Fruit fly (Drosophila melanogaster) whole organism, wandering third instar larva: ENCODE data around the gene nrm.

ENCODE experiments used
- Abd-B ChIP-seq: fragments of >200 bp; optimal IDR thresholded peaks from 2 replicates; lab custom pipeline; 2017; ENCODE audit warnings: missing biosample characterization, missing genetic modification characterization
- CG32264 ChIP-seq: fragments of 200-800 bp; sonication (Bioruptor generic); optimal IDR thresholded peaks from 2 replicates; lab custom pipeline; 2016; ENCODE audit warnings: missing biosample characterization, missing genetic modification characterization
- CG9705 ChIP-seq: fragments of 200-800 bp; sonication (Bioruptor generic); optimal IDR thresholded peaks from 2 replicates; lab custom pipeline; 2018; ENCODE audit warnings: missing biosample characterization, mild to moderate bottlenecking, missing genetic modification characterization
- CrebA ChIP-seq: fragments of 200-800 bp; sonication (Bioruptor generic); optimal IDR thresholded peaks from 2 replicates; lab custom pipeline; 2016; ENCODE audit warnings: missing biosample characterization, mild to moderate bottlenecking, missing genetic modification characterization, borderline replicate concordance
- Dfd ChIP-seq: fragments of >200 bp; optimal IDR thresholded peaks from 2 replicates; lab custom pipeline; 2017; ENCODE audit warnings: missing biosample characterization, missing genetic modification characterization
- GATAd ChIP-seq: sonication (Bioruptor generic); optimal IDR thresholded peaks from 2 replicates; lab custom pipeline; 2016; ENCODE audit warnings: missing biosample characterization, missing genetic modification characterization
- HLH106 ChIP-seq: fragments of 200-800 bp; optimal IDR thresholded peaks from 3 replicates; lab custom pipeline; 2019; ENCODE audit warnings: missing biosample characterization, mild to moderate bottlenecking, missing genetic modification characterization, moderate library complexity
- Hnf4 ChIP-seq: fragments of 200-800 bp; sonication (Bioruptor generic); optimal IDR thresholded peaks from 2 replicates; lab custom pipeline; 2016; ENCODE audit warnings: missing biosample characterization, mild to moderate bottlenecking, missing genetic modification characterization
- Hr78 ChIP-seq: fragments of >200 bp; optimal IDR thresholded peaks from 2 replicates; lab custom pipeline; 2017; ENCODE audit warnings: missing biosample characterization, missing genetic modification characterization
- Hr83 ChIP-seq: fragments of 200-300 bp; sonication (Bioruptor generic); optimal IDR thresholded peaks from 2 replicates; lab custom pipeline; 2016; ENCODE audit warnings: missing biosample characterization, mild to moderate bottlenecking, missing genetic modification characterization, moderate library complexity; ENCODE audit not compliant: poor library complexity, severe bottlenecking
- Jra ChIP-seq: sonication (Bioruptor generic); optimal IDR thresholded peaks from 2 replicates; lab custom pipeline; 2016; ENCODE audit warnings: missing biosample characterization, missing genetic modification characterization
- Mio ChIP-seq: sonication (Bioruptor generic); optimal IDR thresholded peaks from 2 replicates; lab custom pipeline; 2016; ENCODE audit warnings: missing biosample characterization, missing genetic modification characterization
- Myc ChIP-seq: fragments of >200 bp; optimal IDR thresholded peaks from 2 replicates; lab custom pipeline; 2017
- N ChIP-seq: fragments of >200 bp; optimal IDR thresholded peaks from 2 replicates; lab custom pipeline; 2018; ENCODE audit warnings: missing biosample characterization, missing external identifiers, missing genetic modification characterization
- Rel ChIP-seq, 2 experiments: fragments of 200-800 bp; sonication (Bioruptor generic) in 1 of 2; optimal IDR thresholded peaks; 2 replicates in 1 of 2; 3 replicates in 1 of 2; lab custom pipeline; 2016 to 2019; ENCODE audit warnings: mild to moderate bottlenecking in 2 of 2, missing biosample characterization in 2 of 2, missing genetic modification characterization in 2 of 2, moderate library complexity in 1 of 2
- Vsx2 ChIP-seq: fragments of 200-300, 225-300 bp; sonication (Bioruptor generic); optimal IDR thresholded peaks from 2 replicates; lab custom pipeline; 2018; ENCODE audit warnings: missing biosample characterization, missing genetic modification characterization; ENCODE audit not compliant: partially characterized antibody
- br ChIP-seq: fragments of 200-800 bp; sonication (Bioruptor generic); optimal IDR thresholded peaks from 2 replicates; lab custom pipeline; 2016; ENCODE audit warnings: missing biosample characterization, missing genetic modification characterization
- brk ChIP-seq: fragments of 200-800 bp; sonication (Bioruptor generic); optimal IDR thresholded peaks from 2 replicates; lab custom pipeline; 2016; ENCODE audit warnings: missing biosample characterization, mild to moderate bottlenecking, missing genetic modification characterization
- dl ChIP-seq, 2 experiments: fragments of 175-275, 200-275 bp in 1 of 2; fragments of 200-275 bp in 1 of 2; sonication (Bioruptor generic); optimal IDR thresholded peaks; lab custom pipeline; 2018; ENCODE audit warnings: mild to moderate bottlenecking in 2 of 2, missing biosample characterization in 2 of 2, missing genetic modification characterization in 2 of 2, moderate library complexity in 2 of 2; ENCODE audit not compliant: partially characterized antibody in 2 of 2, insufficient read depth in 1 of 2
- dmrt93B ChIP-seq: fragments of 200-800 bp; sonication (Bioruptor generic); optimal IDR thresholded peaks from 2 replicates; lab custom pipeline; 2018; ENCODE audit warnings: missing biosample characterization, mild to moderate bottlenecking, missing genetic modification characterization
- ey ChIP-seq: fragments of 200-800 bp; sonication (Bioruptor generic); optimal IDR thresholded peaks from 2 replicates; lab custom pipeline; 2016; ENCODE audit warnings: missing biosample characterization, missing genetic modification characterization
- foxo ChIP-seq, 2 experiments: fragments of 200-800 bp; sonication (Bioruptor generic); optimal IDR thresholded peaks; 2 replicates in 1 of 2; 3 replicates in 1 of 2; lab custom pipeline; 2016 to 2017; ENCODE audit warnings: missing biosample characterization in 2 of 2, missing genetic modification characterization in 2 of 2
- fru ChIP-seq: fragments of 200-800 bp; sonication (Bioruptor generic); optimal IDR thresholded peaks from 3 replicates; lab custom pipeline; 2016; ENCODE audit warnings: missing biosample characterization, mild to moderate bottlenecking, missing genetic modification characterization
- h ChIP-seq: fragments of 200-800 bp; sonication (Bioruptor generic); optimal IDR thresholded peaks from 3 replicates; lab custom pipeline; 2016; ENCODE audit warnings: missing biosample characterization, mild to moderate bottlenecking, missing genetic modification characterization
- jim ChIP-seq: fragments of 175-275, 200-325 bp; sonication (Bioruptor generic); optimal IDR thresholded peaks from 2 replicates; lab custom pipeline; 2016; ENCODE audit warnings: missing biosample characterization, mild to moderate bottlenecking, missing genetic modification characterization
- pan ChIP-seq: fragments of >200 bp; optimal IDR thresholded peaks from 2 replicates; lab custom pipeline; 2017
- psq ChIP-seq: fragments of 200-800 bp; sonication (Bioruptor generic); optimal IDR thresholded peaks from 3 replicates; lab custom pipeline; 2017; ENCODE audit warnings: missing biosample characterization, mild to moderate bottlenecking, missing genetic modification characterization, moderate library complexity
- rgr ChIP-seq: fragments of 200-800 bp; sonication (Bioruptor generic); optimal IDR thresholded peaks from 3 replicates; lab custom pipeline; 2016; ENCODE audit warnings: missing biosample characterization, mild to moderate bottlenecking, missing genetic modification characterization
- sage ChIP-seq: fragments of 200-800 bp; sonication (Bioruptor generic); optimal IDR thresholded peaks from 2 replicates; lab custom pipeline; 2016; ENCODE audit warnings: missing biosample characterization, mild to moderate bottlenecking, missing genetic modification characterization
- sv ChIP-seq: fragments of 200-800 bp; sonication (Bioruptor generic); optimal IDR thresholded peaks from 3 replicates; lab custom pipeline; 2016; ENCODE audit warnings: missing biosample characterization, missing genetic modification characterization
- tai ChIP-seq: sonication (Bioruptor generic); optimal IDR thresholded peaks from 2 replicates; lab custom pipeline; 2016; ENCODE audit warnings: missing biosample characterization, missing genetic modification characterization
- woc ChIP-seq: sonication (Bioruptor generic); optimal IDR thresholded peaks from 2 replicates; lab custom pipeline; 2016; ENCODE audit warnings: missing biosample characterization, mild to moderate bottlenecking, missing genetic modification characterization

nrm gene

DNA sequence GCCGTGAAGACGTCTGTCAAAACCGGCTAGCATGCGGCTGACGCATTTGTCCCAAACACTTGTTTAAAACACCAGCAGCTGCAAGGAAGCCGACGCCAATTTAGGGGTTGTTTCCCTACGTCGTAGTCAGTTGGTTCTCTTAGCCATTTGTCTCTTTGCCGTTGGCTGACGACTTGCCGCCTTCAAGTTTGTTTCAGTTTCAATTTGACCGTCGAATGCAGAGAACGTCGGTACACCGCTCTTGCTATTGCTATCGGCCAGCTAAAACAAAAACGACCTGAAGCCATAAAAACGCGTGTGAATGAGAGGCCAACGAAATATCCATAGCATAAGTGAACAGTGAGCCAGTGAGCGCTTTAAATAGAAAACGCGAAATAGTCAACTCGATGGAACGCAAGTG lies at the start of gene nrm:
TSS of gene nrm (plus strand) at position 197 of the 400 bp plus-strand sequence.
- TF ChIP-seq woc (no peak), sv (GFP tag; lab: Kevin White, UChicago) (no peak), fru (GFP tag; lab: Kevin White, UChicago) (no peak)

DNA sequence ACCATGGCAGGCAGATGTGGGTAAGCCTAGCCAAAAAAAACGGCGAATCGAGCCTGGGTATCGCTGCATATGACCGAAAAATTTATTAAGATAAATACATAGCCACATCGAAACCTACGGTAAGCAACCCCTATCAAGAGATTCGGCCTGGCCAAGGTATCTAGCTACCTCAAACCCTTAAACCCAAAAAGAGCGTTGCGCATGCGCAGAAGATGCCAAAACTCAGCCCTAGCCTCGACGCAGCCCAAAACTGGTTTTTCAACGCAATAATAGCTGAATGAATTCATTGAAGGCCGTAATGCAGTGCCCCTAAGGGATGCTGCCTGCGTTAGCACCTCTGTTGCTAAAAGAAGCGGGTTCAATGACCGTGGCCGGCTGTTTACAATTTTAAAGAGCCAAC lies 45.5 kb upstream of the nrm start:
- TF ChIP-seq Abd-B (no peak), woc (no peak), Hnf4 (GFP tag; lab: Kevin White, UChicago) (no peak), CG9705 (GFP tag; lab: Kevin White, UChicago) (no peak), sage (no peak), brk (no peak), Mio (GFP tag; lab: Kevin White, UChicago) (no peak), sv (GFP tag; lab: Kevin White, UChicago) (no peak), dmrt93B (no peak), jim (GFP tag; lab: Kevin White, UChicago) (no peak), Dfd (GFP tag; lab: Kevin White, UChicago) (no peak), pan (lab: Kevin White, UChicago) (no peak), CrebA (GFP tag; lab: Kevin White, UChicago) (no peak), Hr83 (no peak), h (GFP tag; lab: Kevin White, UChicago) (no peak), br (no peak), rgr (GFP tag; lab: Kevin White, UChicago) (no peak), GATAd (GFP tag; lab: Kevin White, UChicago) (no peak)

dm6 chr3L:22955202-22955601 lies 43.0 kb upstream of the nrm start, which contains the start of gene CG32461:
TSS of gene CG32461 (minus strand) at chr3L:22955302.
- TF ChIP-seq tai (GFP tag; lab: Kevin White, UChicago) (no peak), foxo (GFP tag; optimal IDR thresholded peaks at IDR 0.05; lab: Kevin White, UChicago) (no peak), ey (GFP tag; lab: Kevin White, UChicago) (no peak), Dfd (GFP tag; lab: Kevin White, UChicago) (no peak), Myc (lab: Kevin White, UChicago) (no peak), Hr78 (GFP tag; lab: Kevin White, UChicago) (no peak), pan (lab: Kevin White, UChicago) (no peak), br (no peak)

DNA sequence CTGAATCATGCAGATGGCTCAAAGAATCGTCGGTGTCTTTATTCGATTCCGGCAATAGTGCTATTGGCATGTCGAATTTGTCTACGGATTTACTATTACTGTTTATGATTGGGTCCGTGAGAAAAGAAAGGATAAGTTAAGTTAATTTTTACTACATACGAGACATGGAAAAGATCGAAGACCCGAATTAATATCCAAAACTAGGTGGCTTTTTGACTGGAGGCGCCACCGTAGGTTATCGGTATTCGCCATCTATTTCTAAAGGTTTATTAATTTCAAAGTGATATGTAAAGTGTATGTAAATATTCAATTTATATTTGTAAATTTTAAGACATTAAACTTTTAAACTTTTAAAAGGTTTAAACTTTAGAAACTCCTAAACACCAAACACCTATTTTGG lies 40.0 kb upstream of the nrm start:
- no peak for TF ChIP-seq h (GFP tag; lab: Kevin White, UChicago)
- no peak for TF ChIP-seq Vsx2
- TF ChIP-seq fru (GFP tag; lab: Kevin White, UChicago) = no peak
- no peak for TF ChIP-seq sv (GFP tag; lab: Kevin White, UChicago)
- TF ChIP-seq Hr78 (GFP tag; lab: Kevin White, UChicago) = no peak
- TF ChIP-seq dmrt93B = no peak
- TF ChIP-seq Myc (lab: Kevin White, UChicago) = no peak
- no peak for TF ChIP-seq psq (GFP tag; lab: Kevin White, UChicago)
- TF ChIP-seq sage = no peak
- TF ChIP-seq CG9705 (GFP tag; lab: Kevin White, UChicago) = no peak
- no peak for TF ChIP-seq CrebA (GFP tag; lab: Kevin White, UChicago)
- TF ChIP-seq rgr (GFP tag; lab: Kevin White, UChicago) = no peak

DNA sequence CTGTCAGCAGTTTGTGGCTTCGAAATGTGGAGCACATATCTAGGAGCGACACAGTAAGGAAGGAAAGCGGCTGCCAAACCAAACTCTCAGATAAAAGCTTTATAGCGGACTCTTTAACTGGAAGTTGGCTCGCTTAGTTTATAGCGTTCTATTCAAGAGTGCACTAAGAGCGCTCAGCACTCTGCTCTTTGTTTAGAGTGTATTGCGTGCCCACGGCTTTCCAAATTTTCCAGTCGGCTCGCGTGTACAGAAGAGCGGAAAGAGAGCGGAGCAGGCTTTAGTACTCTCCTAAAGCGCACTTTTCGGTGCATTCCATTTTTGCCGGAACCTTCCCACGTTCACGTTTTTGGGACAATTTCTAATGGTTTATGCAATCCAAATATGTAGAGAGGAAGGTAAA lies 37.9 kb upstream of the nrm start:
- TF ChIP-seq tai (GFP tag; lab: Kevin White, UChicago) (no peak), Rel (GFP tag; optimal IDR thresholded peaks at IDR 0.05; lab: Kevin White, UChicago) (no peak), Rel (tag; optimal IDR thresholded peaks at IDR 0.05; lab: Kevin White, UChicago) (no peak), Mio (GFP tag; lab: Kevin White, UChicago) (no peak), Hr78 (GFP tag; lab: Kevin White, UChicago) (no peak), dmrt93B (no peak), Jra (GFP tag; lab: Kevin White, UChicago) (no peak), pan (lab: Kevin White, UChicago) (no peak), dl (GFP tag; optimal IDR thresholded peaks at IDR 0.05; lab: Kevin White, UChicago; ENCODE audit: insufficient read depth in 1 of 2, partially characterized antibody in 2 of 2) (no peak), Vsx2 (no peak), Dfd (GFP tag; lab: Kevin White, UChicago) (no peak), Hr83 (no peak), N (GFP tag; lab: Kevin White, UChicago) (no peak), HLH106 (tag; lab: Kevin White, UChicago) (no peak), rgr (GFP tag; lab: Kevin White, UChicago) (no peak), CG32264 (GFP tag; lab: Kevin White, UChicago) (no peak), psq (GFP tag; lab: Kevin White, UChicago) (no peak), foxo (GFP tag; optimal IDR thresholded peaks at IDR 0.05; lab: Kevin White, UChicago) (no peak)
